Fruit fly (Drosophila melanogaster) whole organism, prepupa: Measurements from ENCODE around the gene wdb.

Source experiments
- CG10631 ChIP-seq: fragments of 200-800 bp; sonication (Bioruptor generic); optimal IDR thresholded peaks from 2 replicates; lab custom pipeline; 2016; ENCODE audit warnings: missing biosample characterization, missing genetic modification characterization
- CG11294 ChIP-seq: fragments of 200-800 bp; sonication (Bioruptor generic); IDR thresholded peaks from 2 replicates; pipeline ENCODE4 v1.3.6; 2022; ENCODE audit warnings: missing biosample characterization, missing genetic modification characterization
- CG11762 ChIP-seq: fragments of 200-800 bp; sonication (Bioruptor generic); optimal IDR thresholded peaks from 3 replicates; lab custom pipeline; 2016; ENCODE audit warnings: missing biosample characterization, missing genetic modification characterization; ENCODE audit not compliant: insufficient read depth
- CG11902 ChIP-seq: fragments of 200-800 bp; sonication (Bioruptor generic); optimal IDR thresholded peaks from 3 replicates; lab custom pipeline; 2016; ENCODE audit warnings: missing biosample characterization, missing genetic modification characterization
- CG1621 ChIP-seq: fragments of 200-800 bp; sonication (Bioruptor generic); optimal IDR thresholded peaks from 3 replicates; lab custom pipeline; 2018; ENCODE audit warnings: missing biosample characterization, mild to moderate bottlenecking, missing genetic modification characterization
- CG16779 ChIP-seq: fragments of 200-800 bp; sonication (Bioruptor generic); optimal IDR thresholded peaks from 3 replicates; lab custom pipeline; 2017; ENCODE audit warnings: missing biosample characterization, mild to moderate bottlenecking, missing genetic modification characterization
- CG3032 ChIP-seq: fragments of 200-800 bp; optimal IDR thresholded peaks from 2 replicates; lab custom pipeline; 2019; ENCODE audit warnings: missing biosample characterization, mild to moderate bottlenecking, missing genetic modification characterization, moderate library complexity
- CG31627 ChIP-seq: fragments of 200-800 bp; sonication (Bioruptor generic); optimal IDR thresholded peaks from 3 replicates; lab custom pipeline; 2016; ENCODE audit warnings: missing biosample characterization, missing genetic modification characterization
- CG32006 ChIP-seq: fragments of 200-800 bp; sonication (Bioruptor generic); optimal IDR thresholded peaks from 3 replicates; lab custom pipeline; 2017; ENCODE audit warnings: missing biosample characterization, mild to moderate bottlenecking, missing genetic modification characterization
- CG34406 ChIP-seq: fragments of 200-800 bp; sonication (Bioruptor generic); optimal IDR thresholded peaks from 3 replicates; lab custom pipeline; 2016; ENCODE audit warnings: missing biosample characterization, missing genetic modification characterization
- CG6163 ChIP-seq: fragments of 200-800 bp; sonication (Bioruptor generic); IDR thresholded peaks from 3 replicates; pipeline ENCODE4 v1.3.6; 2022; ENCODE audit warnings: missing biosample characterization, missing genetic modification characterization
- CG6276 ChIP-seq: fragments of 200-800 bp; sonication (Bioruptor generic); optimal IDR thresholded peaks from 2 replicates; lab custom pipeline; 2017; ENCODE audit warnings: missing biosample characterization, mild to moderate bottlenecking, missing genetic modification characterization
- CG6808 ChIP-seq: fragments of 200-800 bp; sonication (Bioruptor generic); optimal IDR thresholded peaks from 3 replicates; lab custom pipeline; 2017; ENCODE audit warnings: missing biosample characterization, missing genetic modification characterization, mild to moderate bottlenecking, moderate library complexity, missing genetic modification reagents
- CG7368 ChIP-seq: fragments of 200-800 bp; sonication (Bioruptor generic); optimal IDR thresholded peaks from 3 replicates; lab custom pipeline; 2016; ENCODE audit warnings: missing biosample characterization, missing genetic modification characterization
- CG8119 ChIP-seq: fragments of 200-800 bp; sonication (Bioruptor generic); IDR thresholded peaks from 3 replicates; pipeline ENCODE4 v1.3.6; 2022; ENCODE audit warnings: missing biosample characterization, missing genetic modification characterization
- CG8319 ChIP-seq: fragments of 200-800 bp; sonication (Bioruptor generic); optimal IDR thresholded peaks from 3 replicates; lab custom pipeline; 2016; ENCODE audit warnings: missing biosample characterization, missing genetic modification characterization
- CG8632 ChIP-seq: fragments of 200-800 bp; sonication (Bioruptor generic); optimal IDR thresholded peaks from 3 replicates; lab custom pipeline; 2016; ENCODE audit warnings: missing biosample characterization, missing genetic modification characterization
- CG9139 ChIP-seq: fragments of 200-800 bp; sonication (Bioruptor generic); optimal IDR thresholded peaks from 3 replicates; lab custom pipeline; 2017; ENCODE audit warnings: missing biosample characterization, mild to moderate bottlenecking, missing genetic modification characterization
- Eip75B ChIP-seq: fragments of 200-800 bp; sonication (Bioruptor generic); optimal IDR thresholded peaks from 3 replicates; lab custom pipeline; 2016; ENCODE audit warnings: missing biosample characterization, missing genetic modification characterization
- Eip78C ChIP-seq: fragments of 200-800 bp; sonication (Bioruptor generic); peaks from one replicate; lab custom pipeline; 2016; ENCODE audit warnings: missing biosample characterization, missing genetic modification characterization
- Ets21C ChIP-seq: fragments of 200-800 bp; sonication (Bioruptor generic); optimal IDR thresholded peaks from 3 replicates; lab custom pipeline; 2016; ENCODE audit warnings: missing biosample characterization, missing genetic modification characterization
- Ets96B ChIP-seq: fragments of 200-800 bp; optimal IDR thresholded peaks from 2 replicates; lab custom pipeline; 2019; ENCODE audit warnings: missing biosample characterization, mild to moderate bottlenecking, missing genetic modification characterization, moderate library complexity
- Gug ChIP-seq: fragments of 200-800 bp; sonication (Bioruptor generic); IDR thresholded peaks from 2 replicates; pipeline ENCODE4 v1.3.6; 2022; ENCODE audit warnings: missing biosample characterization, missing genetic modification characterization
- Hr38 ChIP-seq: sonication (Bioruptor generic); optimal IDR thresholded peaks from 2 replicates; lab custom pipeline; 2016; ENCODE audit warnings: missing biosample characterization, missing genetic modification characterization
- Hr39 ChIP-seq: fragments of 200-800 bp; sonication (Bioruptor generic); optimal IDR thresholded peaks from 2 replicates; lab custom pipeline; 2016; ENCODE audit warnings: missing biosample characterization, missing genetic modification characterization
- Hr4 ChIP-seq: fragments of 200-800 bp; sonication (Bioruptor generic); optimal IDR thresholded peaks from 3 replicates; lab custom pipeline; 2016; ENCODE audit warnings: missing biosample characterization, missing genetic modification characterization
- Lpt ChIP-seq: fragments of 200-800 bp; sonication (Bioruptor generic); optimal IDR thresholded peaks from 3 replicates; lab custom pipeline; 2016; ENCODE audit warnings: missing biosample characterization, missing genetic modification characterization
- Met ChIP-seq: fragments of 200-800 bp; sonication (Bioruptor generic); optimal IDR thresholded peaks from 3 replicates; lab custom pipeline; 2016; ENCODE audit warnings: missing biosample characterization, missing genetic modification characterization
- OdsH ChIP-seq: fragments of 200-800 bp; sonication (Bioruptor generic); optimal IDR thresholded peaks from 3 replicates; lab custom pipeline; 2016; ENCODE audit warnings: missing biosample characterization, missing genetic modification characterization
- Smox ChIP-seq: fragments of 200-800 bp; sonication (Bioruptor generic); optimal IDR thresholded peaks from 3 replicates; lab custom pipeline; 2016; ENCODE audit warnings: missing biosample characterization, missing genetic modification characterization
- Sox102F ChIP-seq: fragments of 200-800 bp; sonication (Bioruptor generic); optimal IDR thresholded peaks from 2 replicates; lab custom pipeline; 2016; ENCODE audit warnings: missing biosample characterization, mild to moderate bottlenecking, missing genetic modification characterization
- Sox14 ChIP-seq: fragments of 200-800 bp; sonication (Bioruptor generic); optimal IDR thresholded peaks from 3 replicates; lab custom pipeline; 2016; ENCODE audit warnings: missing biosample characterization, missing genetic modification characterization
- dac ChIP-seq: fragments of 200-800 bp; sonication (Bioruptor generic); optimal IDR thresholded peaks from 2 replicates; lab custom pipeline; 2017; ENCODE audit warnings: missing biosample characterization, mild to moderate bottlenecking, missing genetic modification characterization
- dsx ChIP-seq: fragments of 200-800 bp; optimal IDR thresholded peaks from 3 replicates; lab custom pipeline; 2019; ENCODE audit warnings: missing biosample characterization, mild to moderate bottlenecking, missing genetic modification characterization, moderate library complexity; ENCODE audit not compliant: poor library complexity, severe bottlenecking
- eg ChIP-seq: fragments of 200-800 bp; sonication (Bioruptor generic); IDR thresholded peaks from 3 replicates; pipeline ENCODE4 v1.3.6; 2022; ENCODE audit warnings: missing biosample characterization, missing genetic modification characterization
- fd59A ChIP-seq: fragments of 200-800 bp; sonication (Bioruptor generic); optimal IDR thresholded peaks from 2 replicates; lab custom pipeline; 2017; ENCODE audit warnings: missing biosample characterization, mild to moderate bottlenecking, missing genetic modification characterization, missing genetic modification reagents
- fkh ChIP-seq: fragments of 200-800 bp; sonication (Bioruptor generic); optimal IDR thresholded peaks from 3 replicates; lab custom pipeline; 2017; ENCODE audit warnings: missing biosample characterization, mild to moderate bottlenecking, missing genetic modification characterization, moderate library complexity
- lz ChIP-seq: fragments of 200-800 bp; sonication (Bioruptor generic); optimal IDR thresholded peaks from 3 replicates; lab custom pipeline; 2016; ENCODE audit warnings: missing biosample characterization, missing genetic modification characterization
- net ChIP-seq: fragments of 200-800 bp; sonication (Bioruptor generic); optimal IDR thresholded peaks from 3 replicates; lab custom pipeline; 2016; ENCODE audit warnings: missing biosample characterization, missing genetic modification characterization
- pdm3 ChIP-seq: fragments of 200-800 bp; sonication (Bioruptor generic); optimal IDR thresholded peaks from 3 replicates; lab custom pipeline; 2016; ENCODE audit warnings: missing biosample characterization, missing genetic modification characterization
- salr ChIP-seq, 2 experiments: fragments of 200-800 bp; sonication (Bioruptor generic); optimal IDR thresholded peaks; 3 replicates each; lab custom pipeline; 2016 to 2018; ENCODE audit warnings: missing biosample characterization in 2 of 2, missing genetic modification characterization in 2 of 2, mild to moderate bottlenecking in 1 of 2
- spab ChIP-seq: fragments of 200-800 bp; sonication (Bioruptor generic); optimal IDR thresholded peaks from 2 replicates; lab custom pipeline; 2017; ENCODE audit warnings: missing biosample characterization, mild to moderate bottlenecking, missing genetic modification characterization, missing genetic modification reagents
- ss ChIP-seq, 2 experiments: fragments of 200-800 bp; sonication (Bioruptor generic); optimal IDR thresholded peaks; 2 replicates in 1 of 2; 3 replicates in 1 of 2; lab custom pipeline; 2017 to 2018; ENCODE audit warnings: mild to moderate bottlenecking in 2 of 2, missing biosample characterization in 2 of 2, missing genetic modification characterization in 2 of 2, moderate library complexity in 1 of 2
- svp ChIP-seq: fragments of 200-800 bp; sonication (Bioruptor generic); peaks from one replicate; lab custom pipeline; 2016; ENCODE audit warnings: missing biosample characterization, missing genetic modification characterization
- topi ChIP-seq: fragments of 200-800 bp; sonication (Bioruptor generic); optimal IDR thresholded peaks from 3 replicates; lab custom pipeline; 2016; ENCODE audit warnings: missing biosample characterization, missing genetic modification characterization

Gene wdb

DNA sequence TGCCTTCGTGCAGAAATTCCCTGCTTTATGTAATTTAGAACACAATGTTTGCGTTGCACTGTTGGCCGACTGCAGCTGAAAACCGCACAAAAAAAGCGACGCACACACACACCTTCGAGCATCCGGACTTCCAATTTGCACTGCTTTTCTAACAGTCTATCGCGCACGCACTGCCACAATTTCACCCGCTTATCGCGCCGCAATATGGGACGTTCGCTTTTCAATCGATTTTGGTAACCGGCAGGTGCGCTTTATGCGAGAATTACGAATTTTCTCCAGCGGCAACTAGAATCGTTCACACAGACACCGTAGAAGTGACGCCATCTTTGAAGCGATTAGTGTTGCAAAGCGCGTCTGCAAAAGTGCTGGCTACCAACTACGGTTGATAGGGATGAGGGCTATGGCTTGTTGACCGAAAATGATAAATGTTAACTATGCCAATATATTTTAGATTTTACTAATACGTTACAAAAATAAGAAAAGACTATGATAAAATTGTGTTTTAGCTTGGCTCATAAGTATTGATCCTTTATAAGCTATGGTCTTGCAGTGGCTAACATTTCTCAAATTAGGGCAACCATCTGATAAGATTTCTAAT lies at the start of gene wdb (continued):
- TF ChIP-seq CG32006 (GFP tag; lab: Kevin White, UChicago): no peak
- no peak for TF ChIP-seq fd59A (GFP tag; lab: Kevin White, UChicago)
- peak; percentile 74 for TF ChIP-seq CG31627

DNA sequence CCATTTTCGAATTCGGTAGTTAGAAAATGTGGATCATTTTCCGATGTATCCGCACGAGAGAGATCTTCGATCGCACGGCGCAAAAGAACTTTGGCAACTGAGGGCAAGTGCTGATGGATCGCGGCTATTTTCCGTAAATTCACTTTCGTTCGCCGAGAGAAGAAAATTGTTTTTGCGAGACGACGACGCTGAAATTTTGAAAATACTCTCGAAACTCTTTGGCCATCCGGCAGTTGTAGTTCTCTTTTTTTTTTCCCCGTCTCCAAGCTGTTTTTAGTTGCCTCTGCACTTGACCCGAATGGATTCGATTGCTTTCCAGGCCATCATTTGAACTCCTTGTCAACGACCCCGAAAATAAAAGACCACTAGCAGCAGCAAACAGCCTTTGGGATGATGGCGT lies 43.9 kb upstream of the wdb start, which contains the start of gene CG5612:
TSS of gene CG5612 (minus strand) at position 101 of the 400 bp plus-strand sequence.
- TF ChIP-seq CG1621 (tag; lab: Kevin White, UChicago): no peak
- TF ChIP-seq salr (GFP tag; optimal IDR thresholded peaks at IDR 0.05; lab: Kevin White, UChicago): no peak

DNA sequence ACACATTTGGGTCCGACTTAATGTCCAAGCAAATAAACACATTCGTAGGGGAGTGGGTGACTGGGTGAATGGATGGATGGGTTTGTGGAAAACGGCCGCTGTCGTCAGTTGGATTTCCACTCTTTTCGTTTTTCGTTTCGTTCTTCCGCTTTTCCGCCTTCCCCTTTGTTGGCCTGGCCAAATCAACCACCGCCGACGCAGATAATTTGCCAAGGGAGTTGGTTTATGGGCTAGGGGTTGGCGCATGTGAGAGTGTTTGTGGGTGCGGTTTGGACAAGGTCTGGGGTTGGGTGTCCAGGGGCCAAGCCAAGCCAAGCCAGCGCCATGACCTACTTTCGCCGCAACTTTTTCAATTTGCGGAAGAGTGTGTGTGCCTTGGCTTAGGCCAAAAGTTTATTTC lies 41.0 kb upstream of the wdb start:
- no peak for TF ChIP-seq dac
- no peak for TF ChIP-seq Sox14 (GFP tag; lab: Kevin White, UChicago)
- no peak for TF ChIP-seq CG6276

dm6 chr3R:27621861-27622260 lies 39.8 kb upstream of the wdb start:
- TF ChIP-seq salr (GFP tag; optimal IDR thresholded peaks at IDR 0.05; lab: Kevin White, UChicago) (no peak), Ets21C (GFP tag; lab: Kevin White, UChicago) (no peak), CG8632 (GFP tag; lab: Kevin White, UChicago) (no peak), Smox (GFP tag; lab: Kevin White, UChicago) (peak; percentile 4), CG11294 (no peak), CG16779 (tag; lab: Kevin White, UChicago) (no peak), CG6808 (GFP tag; lab: Kevin White, UChicago) (no peak), CG11762 (GFP tag; lab: Kevin White, UChicago) (no peak), pdm3 (GFP tag; lab: Kevin White, UChicago) (peak; percentile 17), CG8119 (no peak), Lpt (GFP tag; lab: Kevin White, UChicago) (no peak), Sox102F (GFP tag; lab: Kevin White, UChicago) (no peak), Hr4 (GFP tag; lab: Kevin White, UChicago) (no peak), topi (no peak), eg (no peak), Eip78C (GFP tag; lab: Kevin White, UChicago) (peak; percentile 53), CG32006 (GFP tag; lab: Kevin White, UChicago) (no peak), CG3032 (tag; lab: Kevin White, UChicago) (no peak), CG7368 (no peak), Sox14 (GFP tag; lab: Kevin White, UChicago) (no peak), svp (peak; percentile 39), Ets96B (no peak), ss (GFP tag; optimal IDR thresholded peaks at IDR 0.05; lab: Kevin White, UChicago) (no peak), CG9139 (no peak), lz (GFP tag; lab: Kevin White, UChicago) (no peak), OdsH (GFP tag; lab: Kevin White, UChicago) (peak; percentile 25), CG11902 (no peak), Met (GFP tag; lab: Kevin White, UChicago) (peak; percentile 7), net (no peak), Hr38 (GFP tag; lab: Kevin White, UChicago) (no peak), CG6163 (GFP tag; lab: Robert Waterston, UW) (0 out of 3 replicates have a peak, but pooled peaks have one; percentile 24), CG1621 (tag; lab: Kevin White, UChicago) (no peak), spab (GFP tag; lab: Kevin White, UChicago) (peak; percentile 10), Hr39 (GFP tag; lab: Kevin White, UChicago) (no peak), Gug (GFP tag; lab: Robert Waterston, UW) (no peak), fd59A (GFP tag; lab: Kevin White, UChicago) (peak; percentile 3), CG34406 (GFP tag; lab: Kevin White, UChicago) (no peak), dsx (GFP tag; lab: Kevin White, UChicago) (no peak), Eip75B (GFP tag; lab: Kevin White, UChicago) (peak; percentile 10), CG10631 (GFP tag; lab: Kevin White, UChicago) (no peak), fkh (GFP tag; lab: Kevin White, UChicago) (no peak), CG8319 (GFP tag; lab: Kevin White, UChicago) (no peak), CG31627 (no peak)
